Worm (Caenorhabditis elegans) whole organism, young adult: ENCODE measurements around the gene egl-9.
A peak's percentile ranks its signal among the peaks of the same experiment; 100 is the strongest.

Experiments used
- B0019.2 ChIP-seq: fragments of 200-800 bp; sonication (Bioruptor generic); conservative IDR thresholded peaks from 2 replicates; pipeline ENCODE4 v1.3.6; 2022; ENCODE audit warnings: missing genetic modification reagents, missing genetic modification characterization, missing compliant biosample characterization
- B0261.1 ChIP-seq: sonication (generic microtip); optimal IDR thresholded peaks from 2 replicates; lab custom pipeline; 2016; ENCODE audit warnings: mild to moderate bottlenecking, missing genetic modification characterization, moderate library complexity, missing compliant biosample characterization
- C17E4.6 ChIP-seq: fragments of 200-800 bp; sonication (Bioruptor generic); IDR thresholded peaks from 2 replicates; pipeline ENCODE4 v1.3.6; 2022; ENCODE audit warnings: missing genetic modification reagents, missing genetic modification characterization, missing compliant biosample characterization
- F22D6.2 ChIP-seq: sonication (generic microtip); optimal IDR thresholded peaks from 2 replicates; lab custom pipeline; 2016; ENCODE audit warnings: mild to moderate bottlenecking, missing genetic modification characterization, missing compliant biosample characterization
- F55B11.4 ChIP-seq: sonication (generic microtip); optimal IDR thresholded peaks from 2 replicates; lab custom pipeline; 2016; ENCODE audit warnings: missing compliant biosample characterization, missing genetic modification characterization, borderline replicate concordance; ENCODE audit not compliant: insufficient read depth
- K12H6.12 ChIP-seq: fragments of 200-800 bp; sonication (Bioruptor generic); optimal IDR thresholded peaks from 2 replicates; lab custom pipeline; 2018; ENCODE audit warnings: mild to moderate bottlenecking, missing genetic modification characterization, missing compliant biosample characterization
- T07F8.4 ChIP-seq: sonication (generic microtip); optimal IDR thresholded peaks from 2 replicates; lab custom pipeline; 2016; ENCODE audit warnings: mild to moderate bottlenecking, missing genetic modification characterization, moderate library complexity, missing compliant biosample characterization
- Y53F4B.3 ChIP-seq: fragments of 200-800 bp; sonication (Bioruptor generic); IDR thresholded peaks from 2 replicates; pipeline ENCODE4 v1.3.6; 2022; ENCODE audit warnings: missing genetic modification reagents, missing genetic modification characterization, missing compliant biosample characterization
- Y56A3A.18 ChIP-seq: fragments of 200-800 bp; sonication (Bioruptor generic); IDR thresholded peaks from 2 replicates; pipeline ENCODE4 v1.3.6; 2022; ENCODE audit warnings: missing genetic modification reagents, missing genetic modification characterization, missing compliant biosample characterization
- ama-1 ChIP-seq, 3 experiments: fragments of 150-350 bp in 1 of 3; sonication (generic microtip) in 2 of 3; optimal IDR thresholded peaks; 2 replicates each; lab custom pipeline; 2014 to 2018; ENCODE audit warnings: missing biosample characterization in 2 of 3, missing genetic modification characterization in 2 of 3, missing genetic modification reagents in 2 of 3
- aptf-2 ChIP-seq: fragments of 200-800 bp; sonication (Bioruptor generic); conservative IDR thresholded peaks from 2 replicates; pipeline ENCODE4 v1.3.6; 2022; ENCODE audit warnings: missing genetic modification reagents, missing genetic modification characterization, missing compliant biosample characterization
- aptf-3 ChIP-seq: fragments of 200-800 bp; sonication (Bioruptor generic); IDR thresholded peaks from 2 replicates; pipeline ENCODE4 v1.3.6; 2022; ENCODE audit warnings: missing genetic modification characterization, missing compliant biosample characterization
- atf-7 ChIP-seq: sonication (generic microtip); optimal IDR thresholded peaks from 2 replicates; lab custom pipeline; 2017; ENCODE audit warnings: mild to moderate bottlenecking, missing genetic modification characterization, missing compliant biosample characterization
- attf-5 ChIP-seq: fragments of 200-800 bp; sonication (Bioruptor generic); optimal IDR thresholded peaks from 2 replicates; lab custom pipeline; 2018; ENCODE audit warnings: mild to moderate bottlenecking, missing genetic modification characterization, missing compliant biosample characterization
- cebp-1 ChIP-seq, 2 experiments: fragments of 200-800 bp in 1 of 2; sonication (Bioruptor generic) in 1 of 2; sonication (generic microtip) in 1 of 2; IDR thresholded peaks in 1 of 2; optimal IDR thresholded peaks in 1 of 2; 2 replicates each; pipeline versions ENCODE4 v1.3.6 to Lab custom; 2017 to 2022; ENCODE audit warnings: missing compliant biosample characterization in 2 of 2, missing genetic modification characterization in 2 of 2, mild to moderate bottlenecking in 1 of 2, missing genetic modification reagents in 1 of 2, moderate library complexity in 1 of 2
- ceh-40 ChIP-seq: fragments of 200-800 bp; sonication (Bioruptor generic); IDR thresholded peaks from 2 replicates; pipeline ENCODE4 v1.3.6; 2022; ENCODE audit warnings: missing genetic modification characterization, missing compliant biosample characterization
- egrh-3 ChIP-seq: fragments of 200-800 bp; sonication (Bioruptor generic); IDR thresholded peaks from 2 replicates; pipeline ENCODE4 v1.3.6; 2022; ENCODE audit warnings: missing genetic modification reagents, missing genetic modification characterization, missing compliant biosample characterization
- hlh-12 ChIP-seq: sonication (generic microtip); optimal IDR thresholded peaks from 2 replicates; lab custom pipeline; 2016; ENCODE audit warnings: missing genetic modification characterization, missing compliant biosample characterization
- hrde-1 ChIP-seq: sonication (generic microtip); optimal IDR thresholded peaks from 2 replicates; lab custom pipeline; 2016; ENCODE audit warnings: missing genetic modification characterization, mild to moderate bottlenecking, missing compliant biosample characterization, moderate library complexity, missing genotype, missing genetic modification reagents, borderline replicate concordance
- lag-1 ChIP-seq: fragments of 200-800 bp; sonication (Bioruptor generic); IDR thresholded peaks from 2 replicates; pipeline ENCODE4 v1.3.6; 2022; ENCODE audit warnings: missing genetic modification reagents, missing genetic modification characterization, missing compliant biosample characterization
- let-526 ChIP-seq: fragments of 200-800 bp; sonication (Bioruptor generic); IDR thresholded peaks from 2 replicates; pipeline ENCODE4 v1.3.6; 2022; ENCODE audit warnings: missing genetic modification reagents, missing genetic modification characterization, missing compliant biosample characterization
- lin-26 ChIP-seq: fragments of 200-800 bp; sonication (Bioruptor generic); IDR thresholded peaks from 2 replicates; pipeline ENCODE4 v1.3.6; 2022; ENCODE audit warnings: missing genetic modification reagents, missing genetic modification characterization, missing compliant biosample characterization
- lin-35 ChIP-seq, 3 experiments: fragments of 150-350 bp in 2 of 3; sonication (generic microtip) in 1 of 3; optimal IDR thresholded peaks; 2 replicates each; lab custom pipeline; 2014 to 2018; ENCODE audit warnings: missing biosample characterization in 3 of 3, missing genetic modification characterization in 3 of 3, missing genetic modification reagents in 3 of 3
- lin-54 ChIP-seq: fragments of 200-800 bp; sonication (Bioruptor generic); optimal IDR thresholded peaks from 2 replicates; lab custom pipeline; 2018; ENCODE audit warnings: mild to moderate bottlenecking, missing genetic modification characterization, missing compliant biosample characterization
- lir-1 ChIP-seq: fragments of 200-800 bp; sonication (Bioruptor generic); conservative IDR thresholded peaks from 2 replicates; pipeline ENCODE4 v1.3.6; 2022; ENCODE audit warnings: missing genetic modification reagents, missing genetic modification characterization, missing compliant biosample characterization
- nhr-120 ChIP-seq: fragments of 200-800 bp; sonication (Bioruptor generic); IDR thresholded peaks from 2 replicates; pipeline ENCODE4 v1.3.6; 2022; ENCODE audit warnings: missing genetic modification characterization, missing compliant biosample characterization
- nhr-80 ChIP-seq: sonication (generic microtip); optimal IDR thresholded peaks from 2 replicates; lab custom pipeline; 2016; ENCODE audit warnings: missing genetic modification characterization, missing compliant biosample characterization
- nhr-90 ChIP-seq: sonication (generic microtip); optimal IDR thresholded peaks from 2 replicates; lab custom pipeline; 2016; ENCODE audit warnings: missing genotype, mild to moderate bottlenecking, missing genetic modification characterization, missing compliant biosample characterization
- repo-1 ChIP-seq: sonication (generic microtip); optimal IDR thresholded peaks from 2 replicates; lab custom pipeline; 2017; ENCODE audit warnings: mild to moderate bottlenecking, missing genetic modification characterization, missing compliant biosample characterization
- snpc-1.3 ChIP-seq: sonication (generic microtip); optimal IDR thresholded peaks from 2 replicates; lab custom pipeline; 2017; ENCODE audit warnings: missing genetic modification characterization, mild to moderate bottlenecking, missing compliant biosample characterization, antibody characterized with exemption, moderate library complexity, missing genotype, missing genetic modification reagents; ENCODE audit not compliant: insufficient read depth
- snpc-3.4 ChIP-seq: sonication (generic microtip); optimal IDR thresholded peaks from 2 replicates; lab custom pipeline; 2017; ENCODE audit warnings: missing genetic modification characterization, mild to moderate bottlenecking, missing compliant biosample characterization, antibody characterized with exemption, moderate library complexity, missing genotype, missing genetic modification reagents
- somi-1 ChIP-seq: fragments of 200-800 bp; sonication (Bioruptor generic); optimal IDR thresholded peaks from 2 replicates; lab custom pipeline; 2018; ENCODE audit warnings: mild to moderate bottlenecking, missing genetic modification characterization, missing compliant biosample characterization
- ztf-18 ChIP-seq: sonication (generic microtip); optimal IDR thresholded peaks from 2 replicates; lab custom pipeline; 2016; ENCODE audit warnings: missing genotype, mild to moderate bottlenecking, missing genetic modification characterization, missing compliant biosample characterization
- ztf-22 ChIP-seq: fragments of 200-800 bp; sonication (Bioruptor generic); optimal IDR thresholded peaks from 2 replicates; lab custom pipeline; 2018; ENCODE audit warnings: mild to moderate bottlenecking, missing genetic modification characterization, moderate library complexity, missing compliant biosample characterization
- ztf-25 ChIP-seq: fragments of 200-800 bp; sonication (Bioruptor generic); IDR thresholded peaks from 2 replicates; pipeline ENCODE4 v1.3.6; 2022; ENCODE audit warnings: missing genetic modification reagents, missing genetic modification characterization, missing compliant biosample characterization
- ztf-26 ChIP-seq: sonication (generic microtip); optimal IDR thresholded peaks from 2 replicates; lab custom pipeline; 2017; ENCODE audit warnings: missing genetic modification characterization, missing compliant biosample characterization

Gene egl-9

DNA sequence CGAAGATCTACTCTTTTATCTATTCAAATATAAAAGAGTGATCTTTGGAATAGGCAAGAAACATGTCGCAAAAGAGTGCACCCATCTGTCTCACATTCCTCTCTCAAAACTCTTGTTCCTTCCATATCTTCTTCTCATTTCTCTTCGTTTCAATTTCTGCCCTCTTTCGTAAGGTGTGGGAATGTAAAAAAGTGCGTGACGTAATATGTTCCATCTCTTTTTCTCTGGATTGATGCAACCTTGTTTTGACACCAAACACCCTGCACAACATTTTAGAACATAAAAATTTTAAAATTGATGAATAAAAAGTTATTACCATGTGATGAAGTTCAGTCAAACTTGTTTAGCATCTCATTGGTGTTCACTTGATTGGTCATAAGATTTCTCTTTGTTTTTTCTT lies 1.2 kb upstream of the egl-9 start:
- TF ChIP-seq C17E4.6 (GFP tag; lab: Robert Waterston, UW) = no peak
- no peak for TF ChIP-seq cebp-1 (GFP tag; IDR thresholded peaks at IDR 0.05; lab: Robert Waterston, UW)
- peak; percentile 22 for TF ChIP-seq cebp-1 (tag; optimal IDR thresholded peaks at IDR 0.05; lab: Kevin White, UChicago)
- no peak for TF ChIP-seq snpc-1.3
- peak in 1 of 3 experiments; percentile 14 for TF ChIP-seq lin-35 (GFP tag; optimal IDR thresholded peaks at IDR 0.05; lab: Kevin White, UChicago)

DNA sequence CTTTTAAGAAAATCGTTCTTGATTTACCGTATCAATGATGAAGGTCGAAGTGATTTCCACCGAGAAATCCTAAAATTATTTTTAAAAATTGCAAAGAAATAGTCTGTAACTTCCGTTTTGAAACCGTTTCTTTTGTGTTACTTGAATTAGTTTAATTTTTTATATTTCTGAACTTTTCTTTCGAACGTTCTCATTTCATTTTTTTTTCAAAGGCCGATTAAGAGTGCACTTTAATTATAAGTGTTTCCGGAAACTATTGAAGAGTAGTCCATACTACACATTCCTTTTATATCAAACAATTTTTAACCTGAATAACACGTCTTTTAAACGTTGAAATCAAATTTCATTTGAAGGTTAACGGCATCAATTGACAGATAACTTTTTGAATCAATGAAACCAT lies 658 bp upstream of the egl-9 start:
- TF ChIP-seq ceh-40 (GFP tag; lab: Robert Waterston, UW) (no peak), egrh-3 (no peak), somi-1 (GFP tag; lab: Kevin White, UChicago) (no peak), lir-1 (GFP tag; lab: Robert Waterston, UW) (no peak)

DNA sequence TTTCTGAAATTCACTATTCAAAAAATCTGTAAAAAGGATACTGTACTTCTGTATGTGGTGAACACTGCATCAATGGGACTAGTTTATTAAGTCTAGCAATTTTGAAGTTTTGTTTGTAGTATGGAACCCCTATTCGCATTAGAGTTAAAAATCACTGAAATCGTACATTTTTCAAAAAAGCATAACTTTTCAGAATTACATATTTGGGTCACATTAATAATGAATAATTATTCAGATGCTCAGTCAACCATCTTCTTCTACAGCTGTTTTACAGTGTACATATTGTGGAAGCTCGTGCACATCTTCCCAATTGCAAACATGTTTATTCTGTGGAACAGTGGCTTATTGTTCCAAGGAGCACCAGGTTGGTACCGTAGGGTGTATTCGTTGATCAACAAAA lies 392 bp downstream of the egl-9 start:
- TF ChIP-seq ama-1 (optimal IDR thresholded peaks at IDR 0.05; lab: Kevin White, UChicago) (peak; percentile 44), ama-1 (GFP tag; optimal IDR thresholded peaks at IDR 0.05; lab: Kevin White, UChicago) (no peak), F55B11.4 (no peak)

DNA sequence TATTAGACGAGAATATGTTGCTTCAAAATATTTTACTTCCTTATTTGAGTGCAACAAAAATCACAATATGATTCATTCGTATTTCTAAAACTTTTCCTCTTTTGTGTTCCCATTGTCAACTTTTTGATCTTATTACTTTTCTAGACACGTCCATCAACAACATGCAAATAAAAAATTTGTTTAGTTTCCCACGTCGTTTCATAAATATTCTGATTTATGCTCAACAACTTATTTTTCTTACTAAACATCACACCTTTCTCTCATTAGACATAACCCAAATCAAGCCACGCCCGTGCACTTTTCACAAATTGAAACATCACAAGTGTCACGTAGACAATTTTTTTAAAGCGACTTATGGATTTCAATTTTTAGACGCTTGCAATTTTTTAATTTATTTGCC lies 1.5 kb downstream of the egl-9 start:
- TF ChIP-seq nhr-80 (tag; lab: Kevin White, UChicago) (no peak), ztf-22 (GFP tag; lab: Kevin White, UChicago) (no peak), B0261.1 (tag; lab: Kevin White, UChicago) (no peak), lin-26 (GFP tag; lab: Robert Waterston, UW) (no peak), B0019.2 (no peak), ztf-18 (tag; lab: Kevin White, UChicago) (no peak), nhr-90 (tag; lab: Kevin White, UChicago) (no peak), T07F8.4 (tag; lab: Kevin White, UChicago) (no peak), aptf-2 (GFP tag; lab: Robert Waterston, UW) (no peak), Y56A3A.18 (GFP tag; lab: Robert Waterston, UW) (no peak)

DNA sequence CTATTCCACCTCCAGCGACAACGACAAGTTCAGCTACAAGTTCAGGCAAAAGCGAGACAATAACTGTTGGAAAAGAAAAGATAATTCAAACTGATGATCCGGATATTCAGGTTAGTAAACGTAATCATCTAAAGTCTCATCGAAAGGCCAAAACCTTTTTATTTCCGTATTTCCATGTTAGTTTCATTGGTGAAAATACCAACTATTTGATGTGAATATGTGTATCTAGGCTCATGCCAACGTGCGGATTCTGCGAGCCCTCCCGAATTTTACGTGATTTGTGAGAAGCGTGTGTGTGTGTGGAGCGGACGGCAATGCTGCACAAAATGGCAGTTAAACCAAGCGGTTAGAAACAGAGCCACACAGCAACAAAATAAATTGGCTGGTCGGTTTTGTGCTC lies 2.7 kb downstream of the egl-9 start:
- no peak for TF ChIP-seq snpc-3.4 (tag; lab: Kevin White, UChicago)
- no peak for TF ChIP-seq attf-5
- TF ChIP-seq, all 124 proteins: peak for 0

DNA sequence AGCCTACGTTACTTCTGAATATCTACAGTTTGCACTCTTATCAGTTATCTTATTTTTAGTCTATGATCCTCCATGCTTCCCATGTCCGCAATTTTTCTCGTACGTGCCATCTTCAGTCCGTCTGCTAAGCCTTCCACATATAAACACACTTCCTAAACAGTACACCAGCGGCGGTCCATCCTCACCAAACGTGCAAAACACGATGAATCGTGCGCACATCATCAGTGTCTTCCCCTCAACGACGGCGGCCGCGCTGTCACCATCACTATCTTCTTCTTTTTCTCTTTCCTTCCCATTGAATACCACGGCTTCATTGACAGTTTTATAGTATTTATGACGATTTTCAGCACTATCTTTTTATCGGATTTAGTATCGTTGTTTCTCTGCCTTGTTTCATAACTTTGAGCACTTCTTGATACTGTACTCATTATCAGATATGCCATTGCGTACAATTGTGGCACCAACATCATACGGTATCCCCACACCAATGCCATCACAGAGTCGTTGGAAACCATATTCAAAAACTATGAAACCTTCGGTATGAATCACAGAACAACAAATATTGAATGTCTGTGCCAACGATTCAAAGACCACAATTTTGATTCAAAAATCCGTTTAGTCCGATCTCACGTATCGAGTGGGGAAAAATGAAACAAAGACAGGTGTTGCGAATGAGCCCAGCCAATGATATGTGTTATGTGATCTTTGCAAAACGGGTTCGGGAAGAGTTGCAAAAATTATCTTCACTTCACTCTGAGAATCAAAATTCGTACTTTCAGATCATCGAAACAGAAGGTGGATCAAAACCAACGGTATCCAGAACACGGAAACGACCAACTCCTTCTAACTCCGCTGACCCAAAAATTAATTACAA lies 4.8 kb downstream of the egl-9 start:
- TF ChIP-seq ztf-26 (tag; lab: Kevin White, UChicago) (peak; percentile 21), ama-1 (optimal IDR thresholded peaks at IDR 0.05; lab: Kevin White, UChicago) (peak; percentile 58), ama-1 (GFP tag; optimal IDR thresholded peaks at IDR 0.05; lab: Kevin White, UChicago) (no peak), somi-1 (GFP tag; lab: Kevin White, UChicago) (no peak), ztf-25 (GFP tag; lab: Robert Waterston, UW) (no peak)

DNA sequence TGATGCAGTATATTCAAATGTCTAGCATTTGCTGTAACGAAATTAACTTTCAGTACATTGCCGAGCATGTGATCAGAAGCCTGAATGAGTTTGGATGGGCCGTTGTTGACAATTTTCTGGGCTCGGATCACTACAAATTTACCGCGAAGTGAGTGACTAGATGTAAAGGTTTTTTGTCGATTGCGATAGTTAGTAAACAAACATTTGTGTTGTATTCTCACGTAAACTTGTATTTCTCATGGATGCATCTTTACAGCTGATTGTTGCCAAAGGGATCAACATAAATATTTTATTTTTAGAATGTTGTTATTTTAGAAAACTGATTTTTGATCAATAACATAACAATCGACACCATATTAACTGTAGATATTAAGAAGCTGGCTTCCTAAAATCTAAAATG lies 5.7 kb downstream of the egl-9 start:
- TF ChIP-seq aptf-3 (GFP tag; lab: Robert Waterston, UW) (no peak), ztf-25 (GFP tag; lab: Robert Waterston, UW) (no peak), nhr-120 (no peak), atf-7 (tag; lab: Kevin White, UChicago) (no peak), hrde-1 (tag; lab: Kevin White, UChicago) (no peak), hlh-12 (tag; lab: Kevin White, UChicago) (no peak), Y53F4B.3 (GFP tag; lab: Robert Waterston, UW) (no peak), F22D6.2 (tag; lab: Kevin White, UChicago) (no peak), ztf-18 (tag; lab: Kevin White, UChicago) (no peak), let-526 (no peak), lin-54 (GFP tag; lab: Kevin White, UChicago) (no peak), repo-1 (tag; lab: Kevin White, UChicago) (no peak), lag-1 (GFP tag; lab: Robert Waterston, UW) (no peak), K12H6.12 (tag; lab: Kevin White, UChicago) (no peak), B0019.2 (no peak), lin-26 (GFP tag; lab: Robert Waterston, UW) (no peak)
- TF ChIP-seq, all 124 proteins: peak for 0
